Fruit fly (Drosophila melanogaster): ENCODE measurements around the gene CG43056.

DNA sequence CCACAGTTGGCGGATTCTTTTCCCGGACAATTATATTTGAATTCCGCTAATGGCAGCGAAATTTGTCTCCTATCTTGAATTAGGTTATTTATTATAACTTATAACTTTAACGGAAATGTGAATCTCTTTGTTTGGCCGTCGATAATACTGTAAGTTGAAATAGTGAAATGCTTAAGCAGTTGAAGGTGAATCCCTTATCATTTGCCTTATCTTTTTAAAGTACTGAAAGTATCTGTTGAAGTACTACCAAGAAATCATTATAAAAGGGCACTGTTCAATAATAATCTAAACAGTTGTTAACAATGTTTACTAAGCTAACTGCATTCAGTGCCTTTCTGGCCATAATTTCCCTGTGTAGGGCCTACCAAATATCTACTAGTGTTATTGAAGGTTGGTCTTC is 26.7 kb upstream of the CG43056 start, which contains the start of gene CG43055:
- no peak for TF ChIP-seq CG4318 (GFP tag; optimal IDR thresholded peaks at IDR 0.05)
- TF ChIP-seq salr (GFP tag; optimal IDR thresholded peaks at IDR 0.05) = no peak
- no peak for TF ChIP-seq CG6854 (GFP tag; optimal IDR thresholded peaks at IDR 0.05)
- TF ChIP-seq Gug (GFP tag; IDR thresholded peaks at IDR 0.05) = no peak
- TF ChIP-seq CG6808 (GFP tag; optimal IDR thresholded peaks at IDR 0.05) = no peak
- no peak for TF ChIP-seq ss (GFP tag; optimal IDR thresholded peaks at IDR 0.05)
- no peak for TF ChIP-seq acj6 (GFP tag; optimal IDR thresholded peaks at IDR 0.05)
- TF ChIP-seq Hr38 (GFP tag; optimal IDR thresholded peaks at IDR 0.05) = no peak
- no peak for TF ChIP-seq Lpt (GFP tag; optimal IDR thresholded peaks at IDR 0.05)
- no peak for TF ChIP-seq CG8632 (GFP tag; optimal IDR thresholded peaks at IDR 0.05)
- TF ChIP-seq achi (GFP tag; optimal IDR thresholded peaks at IDR 0.05) = no peak
- TF ChIP-seq CG8119 (GFP tag; IDR thresholded peaks at IDR 0.05) = no peak

All from whole organism, prepupa.